Worm (Caenorhabditis elegans): ENCODE results near the gene del-2.

DNA sequence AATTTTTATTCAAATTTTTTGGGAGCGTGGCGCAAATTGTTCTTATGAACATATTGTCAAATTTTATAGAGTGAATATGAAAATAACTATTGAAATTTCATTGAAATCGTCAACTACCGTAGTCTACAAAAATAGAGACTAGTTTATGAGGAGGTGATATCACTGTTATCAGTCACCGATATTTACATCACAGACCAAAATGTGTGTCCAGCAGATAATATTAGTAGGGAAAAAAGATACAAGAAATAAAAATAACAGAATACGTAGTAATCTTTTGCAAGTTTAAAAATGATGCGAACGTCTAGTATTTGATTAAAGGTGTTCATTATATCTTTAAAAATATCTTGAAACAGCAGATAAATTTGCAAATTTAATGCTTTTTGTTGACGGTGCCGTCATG, 37.5 kb upstream of the del-2 start:
- TF ChIP-seq ztf-11 (tag; optimal IDR thresholded peaks at IDR 0.05) (no peak), lin-15B (tag; optimal IDR thresholded peaks at IDR 0.05) (no peak), lin-39 (tag; optimal IDR thresholded peaks at IDR 0.05) (no peak), arid-1 (GFP tag; conservative IDR thresholded peaks at IDR 0.05) (no peak), ama-1 (optimal IDR thresholded peaks at IDR 0.05) (no peak), F10B5.3 (tag; optimal IDR thresholded peaks at IDR 0.05) (no peak), pha-4 (GFP tag; IDR thresholded peaks at IDR 0.05) (no peak), pha-4 (tag; optimal IDR thresholded peaks at IDR 0.05) (no peak), nhr-10 (tag; optimal IDR thresholded peaks at IDR 0.05) (no peak), nhr-28 (tag; optimal IDR thresholded peaks at IDR 0.05) (no peak), ceh-82 (tag; optimal IDR thresholded peaks at IDR 0.05) (no peak), F49E8.2 (tag; optimal IDR thresholded peaks at IDR 0.05; ENCODE audit: borderline replicate concordance) (no peak)
